Fruit fly (Drosophila melanogaster) whole organism, pupa: Measurements from ENCODE around the gene mnb.

ENCODE experiments used
- CG10348 ChIP-seq: fragments of 200-800 bp; sonication (Bioruptor generic); IDR thresholded peaks from 2 replicates; pipeline ENCODE4 v1.3.6; 2022; ENCODE audit warnings: missing biosample characterization, missing genetic modification characterization
- CG12605 ChIP-seq: fragments of 200-800 bp; sonication (Bioruptor generic); IDR thresholded peaks from 2 replicates; pipeline ENCODE4 v1.3.6; 2022; ENCODE audit warnings: missing biosample characterization, missing genetic modification characterization
- CG13204 ChIP-seq: fragments of 200-800 bp; sonication (Bioruptor generic); optimal IDR thresholded peaks from 2 replicates; lab custom pipeline; 2018; ENCODE audit warnings: missing biosample characterization, mild to moderate bottlenecking, missing genetic modification characterization, moderate library complexity
- CG14655 ChIP-seq: fragments of 200-800 bp; sonication (Bioruptor generic); optimal IDR thresholded peaks from 3 replicates; lab custom pipeline; 2017; ENCODE audit warnings: mild to moderate bottlenecking, missing biosample characterization, missing genetic modification reagents, missing genetic modification characterization
- CG15710 ChIP-seq: fragments of 200-800 bp; sonication (Bioruptor generic); optimal IDR thresholded peaks from 2 replicates; lab custom pipeline; 2018; ENCODE audit warnings: missing biosample characterization, mild to moderate bottlenecking, missing genetic modification characterization, moderate library complexity
- CG17806 ChIP-seq: fragments of 200-800 bp; sonication (Bioruptor generic); optimal IDR thresholded peaks from 2 replicates; lab custom pipeline; 2018; ENCODE audit warnings: missing biosample characterization, mild to moderate bottlenecking, missing genetic modification characterization, moderate library complexity
- CG32121 ChIP-seq: fragments of 200-800 bp; sonication (Bioruptor generic); IDR thresholded peaks from 2 replicates; pipeline ENCODE4 v1.3.6; 2022; ENCODE audit warnings: missing biosample characterization, missing genetic modification characterization
- CG34367 ChIP-seq: fragments of 200-800 bp; sonication (Bioruptor generic); optimal IDR thresholded peaks from 2 replicates; lab custom pipeline; 2018; ENCODE audit warnings: missing biosample characterization, mild to moderate bottlenecking, missing genetic modification characterization
- CG4496 ChIP-seq: fragments of 200-800 bp; sonication (Bioruptor generic); IDR thresholded peaks from 3 replicates; pipeline ENCODE4 v1.3.6; 2022; ENCODE audit warnings: missing biosample characterization, missing genetic modification characterization
- CG8159 ChIP-seq: fragments of 200-800 bp; sonication (Bioruptor generic); optimal IDR thresholded peaks from 3 replicates; lab custom pipeline; 2018; ENCODE audit warnings: missing biosample characterization, mild to moderate bottlenecking, missing genetic modification characterization, moderate library complexity
- CG8301 ChIP-seq: fragments of 200-800 bp; sonication (Bioruptor generic); optimal IDR thresholded peaks from 2 replicates; lab custom pipeline; 2018; ENCODE audit warnings: missing biosample characterization, mild to moderate bottlenecking, missing genetic modification characterization
- CG9948 ChIP-seq: fragments of 200-800 bp; sonication (Bioruptor generic); optimal IDR thresholded peaks from 2 replicates; lab custom pipeline; 2018; ENCODE audit warnings: missing biosample characterization, mild to moderate bottlenecking, missing genetic modification characterization, moderate library complexity
- D1 ChIP-seq: fragments of 200-800 bp; sonication (Bioruptor generic); optimal IDR thresholded peaks from 2 replicates; lab custom pipeline; 2018; ENCODE audit warnings: missing biosample characterization, mild to moderate bottlenecking, missing genetic modification characterization, moderate library complexity
- EcR ChIP-seq: fragments of 200-800 bp; sonication (Bioruptor generic); optimal IDR thresholded peaks from 3 replicates; lab custom pipeline; 2019; ENCODE audit warnings: missing biosample characterization, missing genetic modification characterization, mild to moderate bottlenecking, moderate library complexity, missing genetic modification reagents
- Ets98B ChIP-seq: fragments of 200-800 bp; sonication (Bioruptor generic); IDR thresholded peaks from 2 replicates; pipeline ENCODE4 v1.3.6; 2022; ENCODE audit warnings: missing biosample characterization, missing genetic modification characterization
- Pif1A ChIP-seq: fragments of 200-800 bp; sonication (Bioruptor generic); optimal IDR thresholded peaks from 3 replicates; lab custom pipeline; 2016; ENCODE audit warnings: missing biosample characterization, missing genetic modification characterization
- Pif1B ChIP-seq: fragments of 200-800 bp; sonication (Bioruptor generic); optimal IDR thresholded peaks from 3 replicates; lab custom pipeline; 2016; ENCODE audit warnings: missing biosample characterization, missing genetic modification characterization
- Snoo ChIP-seq: fragments of 200-800 bp; sonication (Bioruptor generic); optimal IDR thresholded peaks from 3 replicates; lab custom pipeline; 2017; ENCODE audit warnings: missing biosample characterization, mild to moderate bottlenecking, missing genetic modification characterization, inconsistent platforms
- fd96Ca ChIP-seq: fragments of 200-800 bp; sonication (Bioruptor generic); IDR thresholded peaks from 3 replicates; pipeline ENCODE4 v1.3.6; 2022; ENCODE audit warnings: missing biosample characterization, missing genetic modification characterization
- gl ChIP-seq: fragments of 200-800 bp; sonication (Bioruptor generic); optimal IDR thresholded peaks from 2 replicates; lab custom pipeline; 2018; ENCODE audit warnings: missing biosample characterization, mild to moderate bottlenecking, missing genetic modification characterization
- rn ChIP-seq: fragments of 200-800 bp; sonication (Bioruptor generic); IDR thresholded peaks from 2 replicates; pipeline ENCODE4 v1.3.6; 2022; ENCODE audit warnings: missing biosample characterization, missing genetic modification characterization

The mnb gene

dm6 chrX:17876518-17876917, 10.5 kb downstream of the mnb start:
- TF ChIP-seq CG32121 (GFP tag; lab: Robert Waterston, UW) (no peak), CG12605 (GFP tag; lab: Robert Waterston, UW) (no peak), Pif1B (GFP tag; lab: Kevin White, UChicago) (no peak), Snoo (tag; lab: Kevin White, UChicago) (no peak), D1 (no peak), CG34367 (tag; lab: Kevin White, UChicago) (no peak), CG10348 (GFP tag; lab: Robert Waterston, UW) (no peak), CG13204 (GFP tag; lab: Kevin White, UChicago) (no peak), rn (no peak), CG8301 (tag; lab: Kevin White, UChicago) (no peak), EcR (GFP tag; lab: Kevin White, UChicago) (no peak), CG14655 (GFP tag; lab: Kevin White, UChicago) (no peak), Pif1A (GFP tag; lab: Kevin White, UChicago) (no peak), CG4496 (no peak), gl (tag; lab: Kevin White, UChicago) (no peak), CG8159 (tag; lab: Kevin White, UChicago) (no peak), CG17806 (tag; lab: Kevin White, UChicago) (no peak)

dm6 chrX:17875695-17876094, 11.3 kb downstream of the mnb start:
- TF ChIP-seq rn (no peak), Ets98B (GFP tag; lab: Robert Waterston, UW) (no peak), D1 (no peak), CG10348 (GFP tag; lab: Robert Waterston, UW) (no peak), fd96Ca (GFP tag; lab: Robert Waterston, UW) (no peak), CG8301 (tag; lab: Kevin White, UChicago) (no peak), CG8159 (tag; lab: Kevin White, UChicago) (no peak), CG14655 (GFP tag; lab: Kevin White, UChicago) (no peak)

- TF ChIP-seq CG8301 (tag; lab: Kevin White, UChicago) (peak; percentile 7), D1 (no peak), CG8159 (tag; lab: Kevin White, UChicago) (peak; percentile 1), fd96Ca (GFP tag; lab: Robert Waterston, UW) (0 out of 3 replicates have a peak, but pooled peaks have one; percentile 18), CG15710 (tag; lab: Kevin White, UChicago) (peak; percentile 7), Pif1B (GFP tag; lab: Kevin White, UChicago) (no peak), CG14655 (GFP tag; lab: Kevin White, UChicago) (peak; percentile 55), rn (no peak), EcR (GFP tag; lab: Kevin White, UChicago) (peak; percentile 42), Pif1A (GFP tag; lab: Kevin White, UChicago) (peak; percentile 30), CG9948 (tag; lab: Kevin White, UChicago) (no peak), CG34367 (tag; lab: Kevin White, UChicago) (no peak), Snoo (tag; lab: Kevin White, UChicago) (peak; percentile 32), CG17806 (tag; lab: Kevin White, UChicago) (no peak), CG32121 (GFP tag; lab: Robert Waterston, UW) (no peak), CG10348 (GFP tag; lab: Robert Waterston, UW) (no peak), CG13204 (GFP tag; lab: Kevin White, UChicago) (no peak), Ets98B (GFP tag; lab: Robert Waterston, UW) (no peak; the same call in 1 of the 2 replicates), CG4496 (peak; percentile 63; the same call in 1 of the 3 replicates), gl (tag; lab: Kevin White, UChicago) (peak; percentile 62), CG12605 (GFP tag; lab: Robert Waterston, UW) (peak; percentile 70)
These were observed 11.9 kb downstream of the mnb start for dm6 chrX:17875014-17875589.

- no peak for TF ChIP-seq gl (tag; lab: Kevin White, UChicago)
- peak; percentile 73 for TF ChIP-seq EcR (GFP tag; lab: Kevin White, UChicago)
- TF ChIP-seq CG4496 = no peak
- TF ChIP-seq CG8301 (tag; lab: Kevin White, UChicago) = no peak
- no peak for TF ChIP-seq CG12605 (GFP tag; lab: Robert Waterston, UW)
These were observed 13.7 kb downstream of the mnb start for dm6 chrX:17873329-17873728.

- TF ChIP-seq gl (tag; lab: Kevin White, UChicago) (no peak), Ets98B (GFP tag; lab: Robert Waterston, UW) (no peak), Snoo (tag; lab: Kevin White, UChicago) (no peak), Pif1B (GFP tag; lab: Kevin White, UChicago) (no peak), fd96Ca (GFP tag; lab: Robert Waterston, UW) (no peak), CG14655 (GFP tag; lab: Kevin White, UChicago) (no peak), D1 (no peak), CG12605 (GFP tag; lab: Robert Waterston, UW) (no peak), CG34367 (tag; lab: Kevin White, UChicago) (no peak), CG13204 (GFP tag; lab: Kevin White, UChicago) (no peak), CG10348 (GFP tag; lab: Robert Waterston, UW) (no peak), CG4496 (no peak)
These were observed 14.7 kb downstream of the mnb start for dm6 chrX:17872310-17872709.
